Worm (Caenorhabditis elegans): ENCODE measurements around the gene F10E9.2.

F10E9.2 gene

DNA sequence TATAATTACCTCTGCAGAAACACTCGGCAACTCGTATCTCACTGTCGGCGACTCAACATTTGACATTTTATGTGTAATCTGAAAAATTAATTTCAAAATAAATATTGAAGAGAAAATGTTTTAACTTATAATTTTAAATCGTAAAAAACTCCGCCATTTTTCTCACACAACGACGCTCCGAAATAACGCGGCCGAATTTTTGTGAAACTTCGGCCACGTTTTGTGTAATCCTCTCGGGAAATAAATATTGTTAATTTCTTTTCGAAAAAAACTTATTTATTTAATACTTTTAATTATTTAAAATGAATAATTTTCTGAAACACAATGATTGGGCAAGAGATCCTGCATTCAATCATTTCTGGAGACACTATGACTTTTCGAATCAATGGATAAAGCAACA lies 5.1 kb upstream of the F10E9.2 start, which contains the start of the genes F10E9.7 and F10E9.5 (continued):
- TF ChIP-seq lin-40 (tag; optimal IDR thresholded peaks at IDR 0.05): peak; percentile 74
- TF ChIP-seq madf-10 (tag; optimal IDR thresholded peaks at IDR 0.05): peak; percentile 83
- TF ChIP-seq aptf-2 (GFP tag; conservative IDR thresholded peaks at IDR 0.05): peak; percentile 84
- TF ChIP-seq K11D2.4 (GFP tag; IDR thresholded peaks at IDR 0.05): peak; percentile 80
- TF ChIP-seq F57C9.4 (tag; optimal IDR thresholded peaks at IDR 0.05): peak; percentile 8
- TF ChIP-seq ztf-18 (tag; optimal IDR thresholded peaks at IDR 0.05): peak; percentile 22
- peak; percentile 94 for TF ChIP-seq unc-130 (GFP tag; optimal IDR thresholded peaks at IDR 0.05)
- no peak for TF ChIP-seq egrh-3 (GFP tag; IDR thresholded peaks at IDR 0.05)
- TF ChIP-seq akir-1 (GFP tag; optimal IDR thresholded peaks at IDR 0.05): no peak
- no peak for TF ChIP-seq nfya-2 (GFP tag; IDR thresholded peaks at IDR 0.05)
- no peak for TF ChIP-seq ceh-79 (tag; optimal IDR thresholded peaks at IDR 0.05)
- peak; percentile 75; the same call in 1 of the 2 replicates for TF ChIP-seq lir-1 (GFP tag; conservative IDR thresholded peaks at IDR 0.05)
- TF ChIP-seq snpc-1.1 (tag; optimal IDR thresholded peaks at IDR 0.05; ENCODE audit: insufficient read depth): peak; percentile 46
- no peak for TF ChIP-seq sdz-38 (tag; optimal IDR thresholded peaks at IDR 0.05)
- peak; percentile 56; the same call in 1 of the 2 replicates for TF ChIP-seq nfyb-1 (GFP tag; IDR thresholded peaks at IDR 0.05)
- TF ChIP-seq nhr-80 (tag; optimal IDR thresholded peaks at IDR 0.05): peak; percentile 17
- no peak for TF ChIP-seq nfya-1 (tag; optimal IDR thresholded peaks at IDR 0.05; ENCODE audit: borderline replicate concordance, insufficient read depth)
- TF ChIP-seq attf-3 (GFP tag; conservative IDR thresholded peaks at IDR 0.05): peak; percentile 98
- no peak for TF ChIP-seq ztf-26 (tag; optimal IDR thresholded peaks at IDR 0.05)
- TF ChIP-seq mxl-1 (tag; optimal IDR thresholded peaks at IDR 0.05): no peak
- no peak for TF ChIP-seq C17E4.6 (GFP tag; IDR thresholded peaks at IDR 0.05)
- TF ChIP-seq hsf-1 (GFP tag; IDR thresholded peaks at IDR 0.05): 0 out of 2 replicates have a peak, but pooled peaks have one; percentile 48
- peak; percentile 78; the same call in 1 of the 2 replicates for TF ChIP-seq madf-3 (GFP tag; IDR thresholded peaks at IDR 0.05)
- TF ChIP-seq ZK185.1 (tag; optimal IDR thresholded peaks at IDR 0.05; ENCODE audit: poor library complexity, severe bottlenecking): peak; percentile 96
- no peak for TF ChIP-seq F37B4.10 (GFP tag; IDR thresholded peaks at IDR 0.05)
- TF ChIP-seq ztf-28 (GFP tag; IDR thresholded peaks at IDR 0.05): peak; percentile 89
- no peak for TF ChIP-seq pha-4 (tag; optimal IDR thresholded peaks at IDR 0.05)
- peak; percentile 52 for TF ChIP-seq madf-8 (GFP tag; conservative IDR thresholded peaks at IDR 0.05)
- TF ChIP-seq ceh-58 (GFP tag; IDR thresholded peaks at IDR 0.05): no peak
- TF ChIP-seq gei-17 (GFP tag; optimal IDR thresholded peaks at IDR 0.05): no peak
- TF ChIP-seq nhr-27 (tag; optimal IDR thresholded peaks at IDR 0.05): no peak
- peak; percentile 62; the same call in 1 of the 2 replicates for TF ChIP-seq bed-2 (GFP tag; IDR thresholded peaks at IDR 0.05)
- TF ChIP-seq ekl-4 (GFP tag; IDR thresholded peaks at IDR 0.05): no peak; the same call in 1 of the 2 replicates
- TF ChIP-seq B0336.3 (GFP tag; IDR thresholded peaks at IDR 0.05): no peak
- peak; percentile 38 for TF ChIP-seq him-1 (tag; optimal IDR thresholded peaks at IDR 0.05)

DNA sequence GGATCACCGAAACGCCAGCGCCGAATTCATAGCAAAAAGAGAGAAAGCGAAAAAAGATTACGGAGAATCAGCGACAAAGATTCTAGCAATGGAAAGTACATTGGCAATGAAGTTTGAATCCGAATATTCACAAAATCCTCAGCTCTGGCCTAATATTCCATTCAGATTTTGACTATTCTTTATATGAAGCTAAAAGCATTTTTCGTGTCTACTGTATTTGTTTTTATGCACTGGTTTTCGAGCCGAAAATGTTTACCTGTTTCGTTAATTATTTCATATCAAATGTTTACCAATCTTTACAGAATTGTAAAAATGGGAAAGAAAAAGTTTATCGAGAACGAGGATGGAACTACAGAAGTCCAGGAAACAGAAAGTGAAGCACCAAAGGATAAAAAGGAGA lies 4.3 kb upstream of the F10E9.2 start, which contains the start of gene F10E9.4:
TSS of gene F10E9.4 (plus strand) at position 301 of the 400 bp plus-strand sequence.
- TF ChIP-seq egl-18 (GFP tag; IDR thresholded peaks at IDR 0.05) (no peak), hmg-20 (GFP tag; IDR thresholded peaks at IDR 0.05) (no peak)
